Fruit fly (Drosophila melanogaster) whole organism, embryonic: ENCODE measurements around the gene CG15034.
A peak's percentile ranks its signal among the peaks of the same experiment; 100 is the strongest.

ENCODE experiments used
- Atf6 ChIP-seq: fragments of 200-800 bp; sonication (Bioruptor generic); IDR thresholded peaks from 2 replicates; pipeline ENCODE4 v1.3.6; 2022; ENCODE audit warnings: missing biosample characterization, missing genetic modification characterization
- BtbVII ChIP-seq: fragments of 200-800 bp; sonication (Bioruptor generic); optimal IDR thresholded peaks from 3 replicates; lab custom pipeline; 2017; ENCODE audit warnings: missing biosample characterization, mild to moderate bottlenecking, missing genetic modification characterization
- CG10543 ChIP-seq: fragments of 200-800 bp; sonication (Bioruptor generic); optimal IDR thresholded peaks from 3 replicates; lab custom pipeline; 2017; ENCODE audit warnings: missing biosample characterization, mild to moderate bottlenecking, missing genetic modification characterization, moderate library complexity
- CG1233 ChIP-seq: fragments of 200-800 bp; sonication (Bioruptor generic); optimal IDR thresholded peaks from 4 replicates; lab custom pipeline; 2018; ENCODE audit warnings: missing biosample characterization, mild to moderate bottlenecking, missing genetic modification characterization
- CG14050 ChIP-seq: fragments of 200-800 bp; sonication (Bioruptor generic); IDR thresholded peaks from 3 replicates; pipeline ENCODE4 v1.3.6; 2022; ENCODE audit warnings: missing biosample characterization, missing genetic modification characterization
- CG14860 ChIP-seq: fragments of 200-800 bp; sonication (Bioruptor generic); IDR thresholded peaks from 3 replicates; pipeline ENCODE4 v1.3.6; 2022; ENCODE audit warnings: missing biosample characterization, missing genetic modification characterization; ENCODE audit not compliant: partially characterized antibody
- CG15269 ChIP-seq: fragments of 200-800 bp; sonication (Bioruptor generic); optimal IDR thresholded peaks from 2 replicates; lab custom pipeline; 2018; ENCODE audit warnings: missing biosample characterization, mild to moderate bottlenecking, missing genetic modification characterization, moderate library complexity
- CG15696 ChIP-seq: fragments of 200-800 bp; sonication (Bioruptor generic); optimal IDR thresholded peaks from 2 replicates; lab custom pipeline; 2019; ENCODE audit warnings: missing biosample characterization, mild to moderate bottlenecking, missing genetic modification characterization, moderate library complexity
- CG17359 ChIP-seq: fragments of 200-800 bp; sonication (Bioruptor generic); optimal IDR thresholded peaks from 3 replicates; lab custom pipeline; 2018; ENCODE audit warnings: missing biosample characterization, mild to moderate bottlenecking, missing genetic modification characterization, moderate library complexity
- CG17385 ChIP-seq: fragments of 200-800 bp; sonication (Bioruptor generic); optimal IDR thresholded peaks from 3 replicates; lab custom pipeline; 2018; ENCODE audit warnings: missing biosample characterization, mild to moderate bottlenecking, missing genetic modification characterization
- CG1792 ChIP-seq: fragments of 200-800 bp; sonication (Bioruptor generic); optimal IDR thresholded peaks from 2 replicates; lab custom pipeline; 2016; ENCODE audit warnings: missing biosample characterization, missing genetic modification characterization
- CG18599 ChIP-seq: fragments of 200-800 bp; sonication (Bioruptor generic); optimal IDR thresholded peaks from 3 replicates; lab custom pipeline; 2017; ENCODE audit warnings: missing biosample characterization, missing genetic modification characterization, mild to moderate bottlenecking, moderate library complexity, missing genetic modification reagents
- CG2202 ChIP-seq: fragments of 200-800 bp; sonication (Bioruptor generic); optimal IDR thresholded peaks from 2 replicates; lab custom pipeline; 2018; ENCODE audit warnings: missing biosample characterization, mild to moderate bottlenecking, missing genetic modification characterization
- CG30020 ChIP-seq: fragments of 200-800 bp; optimal IDR thresholded peaks from 2 replicates; lab custom pipeline; 2019; ENCODE audit warnings: missing biosample characterization, mild to moderate bottlenecking, missing genetic modification characterization, moderate library complexity
- CG32532 ChIP-seq: fragments of 200-800 bp; sonication (Bioruptor generic); IDR thresholded peaks from 2 replicates; pipeline ENCODE4 v1.3.6; 2022; ENCODE audit warnings: missing biosample characterization, missing genetic modification characterization
- CG34224 ChIP-seq: fragments of 200-800 bp; sonication (Bioruptor generic); IDR thresholded peaks from 3 replicates; pipeline ENCODE4 v1.3.6; 2022; ENCODE audit warnings: missing biosample characterization, missing genetic modification characterization; ENCODE audit not compliant: partially characterized antibody
- CG34422 ChIP-seq: fragments of 200-800 bp; sonication (Bioruptor generic); IDR thresholded peaks from 3 replicates; pipeline ENCODE4 v1.3.6; 2022; ENCODE audit warnings: missing biosample characterization, missing genetic modification characterization
- CG4282 ChIP-seq: fragments of 200-800 bp; sonication (Bioruptor generic); optimal IDR thresholded peaks from 2 replicates; lab custom pipeline; 2016; ENCODE audit warnings: missing biosample characterization, missing genetic modification characterization
- CG4617 ChIP-seq: fragments of 200-800 bp; sonication (Bioruptor generic); optimal IDR thresholded peaks from 3 replicates; lab custom pipeline; 2016; ENCODE audit warnings: missing biosample characterization, missing genetic modification characterization, borderline replicate concordance
- CG8944 ChIP-seq: fragments of 200-800 bp; sonication (Bioruptor generic); optimal IDR thresholded peaks from 3 replicates; lab custom pipeline; 2016; ENCODE audit warnings: missing biosample characterization, missing genetic modification characterization
- CG9609 ChIP-seq: fragments of 200-800 bp; sonication (Bioruptor generic); optimal IDR thresholded peaks from 3 replicates; lab custom pipeline; 2016; ENCODE audit warnings: missing biosample characterization, missing genetic modification characterization
- CHES-1-like ChIP-seq: fragments of 200-800 bp; sonication (Bioruptor generic); optimal IDR thresholded peaks from 2 replicates; lab custom pipeline; 2016; ENCODE audit warnings: missing biosample characterization, missing genetic modification characterization
- CoRest ChIP-seq: fragments of 200-800 bp; sonication (Bioruptor generic); optimal IDR thresholded peaks from 3 replicates; lab custom pipeline; 2018; ENCODE audit warnings: missing biosample characterization, mild to moderate bottlenecking, missing genetic modification characterization, moderate library complexity
- CrebB ChIP-seq: fragments of 200-800 bp; sonication (Bioruptor generic); optimal IDR thresholded peaks from 3 replicates; lab custom pipeline; 2018; ENCODE audit warnings: missing biosample characterization, mild to moderate bottlenecking, missing genetic modification characterization
- Fer3 ChIP-seq: fragments of 200-800 bp; sonication (Bioruptor generic); optimal IDR thresholded peaks from 2 replicates; lab custom pipeline; 2018; ENCODE audit warnings: missing biosample characterization, mild to moderate bottlenecking, missing genetic modification characterization, moderate library complexity
- Lhr ChIP-seq: fragments of 200-800 bp; sonication (Bioruptor generic); optimal IDR thresholded peaks from 3 replicates; lab custom pipeline; 2017; ENCODE audit warnings: mild to moderate bottlenecking, missing biosample characterization, missing genetic modification reagents, missing genetic modification characterization
- Mad ChIP-seq: fragments of 200-800 bp; sonication (Bioruptor generic); optimal IDR thresholded peaks from 2 replicates; lab custom pipeline; 2016; ENCODE audit warnings: missing biosample characterization, missing genetic modification characterization
- Med ChIP-seq: fragments of 200-800 bp; sonication (Bioruptor generic); peaks from one replicate; lab custom pipeline; 2016; ENCODE audit warnings: missing biosample characterization, missing genetic modification characterization, mild to moderate bottlenecking, inconsistent platforms, moderate library complexity
- Meics ChIP-seq: fragments of 200-800 bp; sonication (Bioruptor generic); optimal IDR thresholded peaks from 2 replicates; lab custom pipeline; 2017; ENCODE audit warnings: missing biosample characterization, mild to moderate bottlenecking, missing genetic modification characterization
- Nf-YA ChIP-seq: fragments of 200-800 bp; sonication (Bioruptor generic); IDR thresholded peaks from 2 replicates; pipeline ENCODE4 v1.3.6; 2022; ENCODE audit warnings: missing biosample characterization, missing genetic modification characterization
- Oaz ChIP-seq: fragments of 200-800 bp; sonication (Bioruptor generic); IDR thresholded peaks from 2 replicates; pipeline ENCODE4 v1.3.6; 2022; ENCODE audit warnings: missing biosample characterization, missing genetic modification characterization
- Sox100B ChIP-seq: fragments of 200-800 bp; sonication (Bioruptor generic); optimal IDR thresholded peaks from 3 replicates; lab custom pipeline; 2018; ENCODE audit warnings: missing biosample characterization, mild to moderate bottlenecking, missing genetic modification characterization
- Stat92E ChIP-seq, 3 experiments: fragments of >200 bp in 2 of 3; fragments of 200-800 bp in 1 of 3; sonication (Bioruptor generic) in 1 of 3; optimal IDR thresholded peaks; 2 replicates each; lab custom pipeline; 2017 to 2019; ENCODE audit warnings: missing biosample characterization in 3 of 3, missing genetic modification characterization in 3 of 3, mild to moderate bottlenecking in 1 of 3, moderate library complexity in 1 of 3
- bab2 ChIP-seq: fragments of 200-800 bp; sonication (Bioruptor generic); optimal IDR thresholded peaks from 2 replicates; lab custom pipeline; 2016; ENCODE audit warnings: missing biosample characterization, missing genetic modification characterization
- bsh ChIP-seq, 2 experiments: fragments of 200-800 bp; sonication (Bioruptor generic); optimal IDR thresholded peaks; 2 replicates each; lab custom pipeline; 2017 to 2018; ENCODE audit warnings: mild to moderate bottlenecking in 2 of 2, missing biosample characterization in 2 of 2, missing genetic modification characterization in 2 of 2, moderate library complexity in 1 of 2
- dati ChIP-seq: fragments of 200-800 bp; sonication (Bioruptor generic); IDR thresholded peaks from 2 replicates; pipeline ENCODE4 v1.3.6; 2022; ENCODE audit warnings: missing biosample characterization, missing genetic modification characterization
- gt ChIP-seq: fragments of 200-800 bp; sonication (Bioruptor generic); IDR thresholded peaks from 2 replicates; pipeline ENCODE4 v1.3.6; 2022; ENCODE audit warnings: missing biosample characterization, missing genetic modification characterization
- ind ChIP-seq: fragments of 200-800 bp; sonication (Bioruptor generic); optimal IDR thresholded peaks from 3 replicates; lab custom pipeline; 2016; ENCODE audit warnings: missing biosample characterization, missing genetic modification characterization
- kni ChIP-seq: fragments of 200-800 bp; sonication (Bioruptor generic); optimal IDR thresholded peaks from 3 replicates; lab custom pipeline; 2017; ENCODE audit warnings: mild to moderate bottlenecking, missing biosample characterization, missing genetic modification reagents, missing genetic modification characterization
- lab ChIP-seq: fragments of 200-800 bp; sonication (Bioruptor generic); optimal IDR thresholded peaks from 3 replicates; lab custom pipeline; 2017; ENCODE audit warnings: missing biosample characterization, missing genetic modification characterization, mild to moderate bottlenecking, moderate library complexity, missing genetic modification reagents
- peb ChIP-seq: fragments of 200-800 bp; sonication (Bioruptor generic); IDR thresholded peaks from 2 replicates; pipeline ENCODE4 v1.3.6; 2022; ENCODE audit warnings: missing biosample characterization, missing genetic modification characterization
- pho ChIP-seq: fragments of 200-800 bp; sonication (Bioruptor generic); optimal IDR thresholded peaks from 2 replicates; lab custom pipeline; 2016; ENCODE audit warnings: missing biosample characterization, missing genetic modification characterization
- scrt ChIP-seq: fragments of 200-800 bp; sonication (Bioruptor generic); optimal IDR thresholded peaks from 2 replicates; lab custom pipeline; 2018; ENCODE audit warnings: missing biosample characterization, mild to moderate bottlenecking, missing genetic modification characterization, moderate library complexity
- sisA ChIP-seq: fragments of 200-800 bp; sonication (Bioruptor generic); IDR thresholded peaks from 2 replicates; pipeline ENCODE4 v1.3.6; 2022; ENCODE audit warnings: missing biosample characterization, missing genetic modification characterization
- tin ChIP-seq: fragments of 200-800 bp; sonication (Bioruptor generic); optimal IDR thresholded peaks from 3 replicates; lab custom pipeline; 2016; ENCODE audit warnings: missing biosample characterization, missing genetic modification characterization
- vvl ChIP-seq: fragments of 200-800 bp; sonication (Bioruptor generic); IDR thresholded peaks from 2 replicates; pipeline ENCODE4 v1.3.6; 2022; ENCODE audit warnings: missing biosample characterization, missing genetic modification characterization
- z ChIP-seq: fragments of 200-800 bp; sonication (Bioruptor generic); IDR thresholded peaks from 3 replicates; pipeline ENCODE4 v1.3.6; 2022; ENCODE audit warnings: missing biosample characterization, missing genetic modification characterization
- zf30C ChIP-seq: fragments of 200-800 bp; sonication (Bioruptor generic); optimal IDR thresholded peaks from 3 replicates; lab custom pipeline; 2018; ENCODE audit warnings: missing biosample characterization, mild to moderate bottlenecking, missing genetic modification characterization

Gene CG15034

dm6 chrX:7333858-7334800 is 13.2 kb downstream of the CG15034 start (continued):
- TF ChIP-seq Atf6 (peak; percentile 14; the same call in 1 of the 2 replicates), CG15696 (tag; lab: Kevin White, UChicago) (no peak), Fer3 (tag; lab: Kevin White, UChicago) (peak; percentile 49), Stat92E (GFP tag; optimal IDR thresholded peaks at IDR 0.05; lab: Kevin White, UChicago) (no peak), vvl (peak; percentile 14; the same call in 1 of the 2 replicates), Meics (GFP tag; lab: Kevin White, UChicago) (peak; percentile 68), scrt (GFP tag; lab: Kevin White, UChicago) (peak; percentile 30), CG1792 (GFP tag; lab: Kevin White, UChicago) (peak; percentile 38), Nf-YA (GFP tag; lab: Robert Waterston, UW) (no peak), Mad (no peak), CG15269 (peak; percentile 24), ind (GFP tag; lab: Kevin White, UChicago) (peak; percentile 34), CG17385 (GFP tag; lab: Kevin White, UChicago) (no peak), BtbVII (GFP tag; lab: Kevin White, UChicago) (no peak), lab (peak; percentile 62), sisA (GFP tag; lab: Robert Waterston, UW) (no peak), zf30C (GFP tag; lab: Kevin White, UChicago) (peak; percentile 67), Oaz (no peak), gt (GFP tag; lab: Robert Waterston, UW) (no peak), CG17359 (tag; lab: Kevin White, UChicago) (no peak), Med (GFP tag; lab: Kevin White, UChicago) (peak; percentile 84), bab2 (GFP tag; lab: Kevin White, UChicago) (peak; percentile 64), z (GFP tag; lab: Robert Waterston, UW) (no peak), Lhr (no peak), CG34224 (no peak), CG8944 (GFP tag; lab: Kevin White, UChicago) (peak; percentile 31), CoRest (tag; lab: Kevin White, UChicago) (peak; percentile 23), CG34422 (GFP tag; lab: Robert Waterston, UW) (peak; percentile 44; the same call in 1 of the 3 replicates), CG4617 (GFP tag; lab: Kevin White, UChicago) (no peak), peb (no peak), dati (no peak), Sox100B (no peak), CG4282 (GFP tag; lab: Kevin White, UChicago) (peak; percentile 27), CHES-1-like (peak; percentile 35), CrebB (tag; lab: Kevin White, UChicago) (no peak), CG10543 (GFP tag; lab: Kevin White, UChicago) (no peak), CG32532 (GFP tag; lab: Robert Waterston, UW) (peak; percentile 57), CG14860 (GFP tag; lab: Robert Waterston, UW) (no peak), CG30020 (tag; lab: Kevin White, UChicago) (no peak), CG14050 (GFP tag; lab: Robert Waterston, UW) (no peak), CG9609 (GFP tag; lab: Kevin White, UChicago) (peak; percentile 54), CG2202 (tag; lab: Kevin White, UChicago) (no peak), tin (peak; percentile 20), CG1233 (no peak), bsh (GFP tag; optimal IDR thresholded peaks at IDR 0.05; lab: Kevin White, UChicago) (peak in 1 of 2 experiments; percentile 34), pho (GFP tag; lab: Kevin White, UChicago) (peak; percentile 75), kni (GFP tag; lab: Kevin White, UChicago) (no peak), CG18599 (GFP tag; lab: Kevin White, UChicago) (peak; percentile 60)
